Fruit fly (Drosophila melanogaster) whole organism, adult: ENCODE results near the gene CG14210.

Experiments
- CG33017 ChIP-seq: fragments of 200-800 bp; sonication (Bioruptor generic); optimal IDR thresholded peaks from 2 replicates; lab custom pipeline; 2018; ENCODE audit warnings: missing biosample characterization, mild to moderate bottlenecking, missing genetic modification characterization, moderate library complexity
- CG7045 ChIP-seq: fragments of 200-800 bp; sonication (Bioruptor generic); optimal IDR thresholded peaks from 2 replicates; lab custom pipeline; 2017; ENCODE audit warnings: missing biosample characterization, mild to moderate bottlenecking, missing genetic modification characterization
- Mnt ChIP-seq: fragments of 200-800 bp; sonication (Bioruptor generic); optimal IDR thresholded peaks from 2 replicates; lab custom pipeline; 2016; ENCODE audit warnings: missing biosample characterization, mild to moderate bottlenecking, missing genetic modification characterization
- kay ChIP-seq: fragments of 200-800 bp; sonication (Bioruptor generic); peaks from one replicate; lab custom pipeline; 2016; ENCODE audit warnings: missing biosample characterization, missing genetic modification characterization, borderline replicate concordance
- ovo ChIP-seq: fragments of 200-800 bp; sonication (Bioruptor generic); optimal IDR thresholded peaks from 2 replicates; lab custom pipeline; 2016; ENCODE audit warnings: missing biosample characterization, missing genetic modification characterization

dm6 chrX:19651757-19652419 lies 35.9 kb downstream of the CG14210 start, which contains the start of the genes Ranbp21 and Elys:
- TF ChIP-seq CG7045 (GFP tag; lab: Kevin White, UChicago) (no peak), ovo (peak; percentile 87), CG33017 (no peak), kay (GFP tag; lab: Kevin White, UChicago) (no peak), Mnt (peak; percentile 66)
